Fruit fly (Drosophila melanogaster) whole organism, pupa: ENCODE measurements around the gene Trmt61.

Experiments
- CG10348 ChIP-seq: fragments of 200-800 bp; sonication (Bioruptor generic); IDR thresholded peaks from 2 replicates; pipeline ENCODE4 v1.3.6; 2022; ENCODE audit warnings: missing biosample characterization, missing genetic modification characterization
- CG12605 ChIP-seq: fragments of 200-800 bp; sonication (Bioruptor generic); IDR thresholded peaks from 2 replicates; pipeline ENCODE4 v1.3.6; 2022; ENCODE audit warnings: missing biosample characterization, missing genetic modification characterization
- CG13204 ChIP-seq: fragments of 200-800 bp; sonication (Bioruptor generic); optimal IDR thresholded peaks from 2 replicates; lab custom pipeline; 2018; ENCODE audit warnings: missing biosample characterization, mild to moderate bottlenecking, missing genetic modification characterization, moderate library complexity
- CG14655 ChIP-seq: fragments of 200-800 bp; sonication (Bioruptor generic); optimal IDR thresholded peaks from 3 replicates; lab custom pipeline; 2017; ENCODE audit warnings: mild to moderate bottlenecking, missing biosample characterization, missing genetic modification reagents, missing genetic modification characterization
- CG15710 ChIP-seq: fragments of 200-800 bp; sonication (Bioruptor generic); optimal IDR thresholded peaks from 2 replicates; lab custom pipeline; 2018; ENCODE audit warnings: missing biosample characterization, mild to moderate bottlenecking, missing genetic modification characterization, moderate library complexity
- CG17806 ChIP-seq: fragments of 200-800 bp; sonication (Bioruptor generic); optimal IDR thresholded peaks from 2 replicates; lab custom pipeline; 2018; ENCODE audit warnings: missing biosample characterization, mild to moderate bottlenecking, missing genetic modification characterization, moderate library complexity
- CG32121 ChIP-seq: fragments of 200-800 bp; sonication (Bioruptor generic); IDR thresholded peaks from 2 replicates; pipeline ENCODE4 v1.3.6; 2022; ENCODE audit warnings: missing biosample characterization, missing genetic modification characterization
- CG34367 ChIP-seq: fragments of 200-800 bp; sonication (Bioruptor generic); optimal IDR thresholded peaks from 2 replicates; lab custom pipeline; 2018; ENCODE audit warnings: missing biosample characterization, mild to moderate bottlenecking, missing genetic modification characterization
- CG4496 ChIP-seq: fragments of 200-800 bp; sonication (Bioruptor generic); IDR thresholded peaks from 3 replicates; pipeline ENCODE4 v1.3.6; 2022; ENCODE audit warnings: missing biosample characterization, missing genetic modification characterization
- CG8159 ChIP-seq: fragments of 200-800 bp; sonication (Bioruptor generic); optimal IDR thresholded peaks from 3 replicates; lab custom pipeline; 2018; ENCODE audit warnings: missing biosample characterization, mild to moderate bottlenecking, missing genetic modification characterization, moderate library complexity
- CG8301 ChIP-seq: fragments of 200-800 bp; sonication (Bioruptor generic); optimal IDR thresholded peaks from 2 replicates; lab custom pipeline; 2018; ENCODE audit warnings: missing biosample characterization, mild to moderate bottlenecking, missing genetic modification characterization
- CG9948 ChIP-seq: fragments of 200-800 bp; sonication (Bioruptor generic); optimal IDR thresholded peaks from 2 replicates; lab custom pipeline; 2018; ENCODE audit warnings: missing biosample characterization, mild to moderate bottlenecking, missing genetic modification characterization, moderate library complexity
- D1 ChIP-seq: fragments of 200-800 bp; sonication (Bioruptor generic); optimal IDR thresholded peaks from 2 replicates; lab custom pipeline; 2018; ENCODE audit warnings: missing biosample characterization, mild to moderate bottlenecking, missing genetic modification characterization, moderate library complexity
- EcR ChIP-seq: fragments of 200-800 bp; sonication (Bioruptor generic); optimal IDR thresholded peaks from 3 replicates; lab custom pipeline; 2019; ENCODE audit warnings: missing biosample characterization, missing genetic modification characterization, mild to moderate bottlenecking, moderate library complexity, missing genetic modification reagents
- Ets98B ChIP-seq: fragments of 200-800 bp; sonication (Bioruptor generic); IDR thresholded peaks from 2 replicates; pipeline ENCODE4 v1.3.6; 2022; ENCODE audit warnings: missing biosample characterization, missing genetic modification characterization
- Pif1A ChIP-seq: fragments of 200-800 bp; sonication (Bioruptor generic); optimal IDR thresholded peaks from 3 replicates; lab custom pipeline; 2016; ENCODE audit warnings: missing biosample characterization, missing genetic modification characterization
- Pif1B ChIP-seq: fragments of 200-800 bp; sonication (Bioruptor generic); optimal IDR thresholded peaks from 3 replicates; lab custom pipeline; 2016; ENCODE audit warnings: missing biosample characterization, missing genetic modification characterization
- Snoo ChIP-seq: fragments of 200-800 bp; sonication (Bioruptor generic); optimal IDR thresholded peaks from 3 replicates; lab custom pipeline; 2017; ENCODE audit warnings: missing biosample characterization, mild to moderate bottlenecking, missing genetic modification characterization, inconsistent platforms
- fd96Ca ChIP-seq: fragments of 200-800 bp; sonication (Bioruptor generic); IDR thresholded peaks from 3 replicates; pipeline ENCODE4 v1.3.6; 2022; ENCODE audit warnings: missing biosample characterization, missing genetic modification characterization
- gl ChIP-seq: fragments of 200-800 bp; sonication (Bioruptor generic); optimal IDR thresholded peaks from 2 replicates; lab custom pipeline; 2018; ENCODE audit warnings: missing biosample characterization, mild to moderate bottlenecking, missing genetic modification characterization
- rn ChIP-seq: fragments of 200-800 bp; sonication (Bioruptor generic); IDR thresholded peaks from 2 replicates; pipeline ENCODE4 v1.3.6; 2022; ENCODE audit warnings: missing biosample characterization, missing genetic modification characterization

Trmt61 gene

dm6 chr3R:26037899-26038298 lies 21.4 kb upstream of the Trmt61 start:
- TF ChIP-seq CG34367 (tag; lab: Kevin White, UChicago) (no peak), fd96Ca (GFP tag; lab: Robert Waterston, UW) (no peak), CG12605 (GFP tag; lab: Robert Waterston, UW) (no peak), CG13204 (GFP tag; lab: Kevin White, UChicago) (no peak), CG10348 (GFP tag; lab: Robert Waterston, UW) (no peak), CG15710 (no peak), CG17806 (tag; lab: Kevin White, UChicago) (no peak), CG4496 (GFP tag; lab: Robert Waterston, UW) (no peak), CG14655 (GFP tag; lab: Kevin White, UChicago) (no peak), CG9948 (no peak), rn (GFP tag; lab: Robert Waterston, UW) (no peak), gl (tag; lab: Kevin White, UChicago) (no peak), Pif1A (GFP tag; lab: Kevin White, UChicago) (no peak), CG8159 (tag; lab: Kevin White, UChicago) (no peak)

DNA sequence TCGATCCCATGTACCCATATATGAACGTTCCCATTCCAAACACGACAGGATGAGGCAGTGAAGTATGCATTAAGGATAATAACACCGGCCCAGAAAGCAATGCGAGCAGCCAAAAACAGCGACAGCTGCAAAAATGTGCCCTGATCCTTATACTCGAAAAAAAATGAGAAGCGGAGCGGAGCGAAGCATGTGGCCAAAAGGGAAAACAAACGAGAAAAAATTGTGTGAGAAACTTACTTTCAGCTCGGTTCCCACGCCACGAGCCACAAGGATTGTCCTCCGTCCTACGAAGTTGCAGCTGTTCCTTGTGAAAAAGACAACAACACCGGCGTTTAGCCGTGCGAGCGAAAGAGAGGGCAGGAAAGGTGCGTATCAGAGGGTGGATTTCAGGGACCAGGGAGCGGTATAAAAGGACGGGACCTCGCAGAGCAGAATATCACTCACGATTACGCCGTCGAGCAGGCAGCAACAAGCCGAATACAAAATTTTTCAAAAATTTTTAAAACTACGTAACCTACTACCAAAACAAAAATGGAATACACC lies 19.4 kb upstream of the Trmt61 start:
- TF ChIP-seq CG34367 (tag; lab: Kevin White, UChicago) (no peak), fd96Ca (GFP tag; lab: Robert Waterston, UW) (no peak), Snoo (tag; lab: Kevin White, UChicago) (no peak), CG32121 (GFP tag; lab: Robert Waterston, UW) (no peak), CG4496 (GFP tag; lab: Robert Waterston, UW) (no peak), D1 (tag; lab: Kevin White, UChicago) (no peak), CG13204 (GFP tag; lab: Kevin White, UChicago) (no peak), CG15710 (no peak), Ets98B (GFP tag; lab: Robert Waterston, UW) (no peak), rn (GFP tag; lab: Robert Waterston, UW) (no peak), Pif1A (GFP tag; lab: Kevin White, UChicago) (no peak), CG10348 (GFP tag; lab: Robert Waterston, UW) (no peak), gl (tag; lab: Kevin White, UChicago) (no peak), CG12605 (GFP tag; lab: Robert Waterston, UW) (no peak), CG8159 (tag; lab: Kevin White, UChicago) (no peak)

DNA sequence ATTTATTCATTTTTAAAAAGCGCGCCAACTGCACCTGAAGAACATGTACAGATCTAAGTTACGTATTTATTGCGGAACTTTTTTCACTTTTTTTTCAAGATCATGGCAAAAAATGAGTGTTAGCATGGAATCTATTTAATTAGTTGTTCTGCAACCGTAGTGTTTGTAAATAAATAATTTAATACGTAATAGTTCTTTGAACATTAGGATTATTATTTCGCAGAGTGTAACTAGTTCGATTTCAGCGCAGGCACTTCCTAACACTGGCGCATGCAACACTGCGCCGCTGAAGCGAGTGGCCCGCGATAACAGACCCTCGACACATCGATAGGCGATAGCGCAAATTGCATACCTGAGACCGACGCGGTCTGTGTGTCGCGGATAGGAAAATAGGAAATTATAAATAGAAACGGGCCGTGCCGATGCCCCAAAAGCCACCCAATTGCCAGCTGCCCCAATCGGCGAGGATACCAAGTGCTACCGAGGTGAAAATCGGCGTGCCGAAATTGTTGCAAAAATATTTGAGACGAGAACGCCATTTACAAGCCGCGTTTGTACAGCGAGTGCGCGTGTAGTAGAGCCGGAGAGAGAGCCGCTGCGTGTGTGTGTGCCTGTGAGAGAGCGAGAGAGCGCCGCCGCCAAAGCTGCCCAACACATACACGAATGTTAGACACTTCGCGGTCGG lies 17.7 kb upstream of the Trmt61 start, which contains the start of gene gro:
TSS of gene gro (plus strand) at position 320 of the 685 bp plus-strand sequence.
- TF ChIP-seq CG12605 (GFP tag; lab: Robert Waterston, UW) (no peak), Snoo (tag; lab: Kevin White, UChicago) (peak; percentile 17), CG14655 (GFP tag; lab: Kevin White, UChicago) (peak; percentile 36), D1 (tag; lab: Kevin White, UChicago) (peak; percentile 57), CG13204 (GFP tag; lab: Kevin White, UChicago) (no peak), Pif1A (GFP tag; lab: Kevin White, UChicago) (peak; percentile 66), CG15710 (peak; percentile 38), CG34367 (tag; lab: Kevin White, UChicago) (no peak), EcR (GFP tag; lab: Kevin White, UChicago) (no peak), CG17806 (tag; lab: Kevin White, UChicago) (peak; percentile 51), CG32121 (GFP tag; lab: Robert Waterston, UW) (peak; percentile 51; the same call in 1 of the 2 replicates), CG4496 (GFP tag; lab: Robert Waterston, UW) (peak; percentile 75), Pif1B (GFP tag; lab: Kevin White, UChicago) (no peak), CG9948 (peak; percentile 40), CG10348 (GFP tag; lab: Robert Waterston, UW) (no peak), Ets98B (GFP tag; lab: Robert Waterston, UW) (peak; percentile 55), gl (tag; lab: Kevin White, UChicago) (no peak), CG8159 (tag; lab: Kevin White, UChicago) (peak; percentile 38), fd96Ca (GFP tag; lab: Robert Waterston, UW) (peak; percentile 47), CG8301 (peak; percentile 13), rn (GFP tag; lab: Robert Waterston, UW) (peak; percentile 70)

- TF ChIP-seq CG34367 (tag; lab: Kevin White, UChicago) (peak; percentile 93), Ets98B (GFP tag; lab: Robert Waterston, UW) (peak; percentile 99), CG14655 (GFP tag; lab: Kevin White, UChicago) (peak; percentile 97), EcR (GFP tag; lab: Kevin White, UChicago) (peak; percentile 17), Pif1B (GFP tag; lab: Kevin White, UChicago) (peak; percentile 94), CG9948 (peak; percentile 95), fd96Ca (GFP tag; lab: Robert Waterston, UW) (peak; percentile 99), CG8301 (peak; percentile 96), CG8159 (tag; lab: Kevin White, UChicago) (peak; percentile 93), Snoo (tag; lab: Kevin White, UChicago) (peak; percentile 95), CG32121 (GFP tag; lab: Robert Waterston, UW) (peak; percentile 98), CG10348 (GFP tag; lab: Robert Waterston, UW) (peak; percentile 91), CG12605 (GFP tag; lab: Robert Waterston, UW) (peak; percentile 96), gl (tag; lab: Kevin White, UChicago) (peak; percentile 84), CG4496 (GFP tag; lab: Robert Waterston, UW) (peak; percentile 99), Pif1A (GFP tag; lab: Kevin White, UChicago) (peak; percentile 98), CG13204 (GFP tag; lab: Kevin White, UChicago) (peak; percentile 77), CG17806 (tag; lab: Kevin White, UChicago) (peak; percentile 95), D1 (tag; lab: Kevin White, UChicago) (peak; percentile 59), CG15710 (peak; percentile 94), rn (GFP tag; lab: Robert Waterston, UW) (peak; percentile 97)
Observed at dm6 chr3R:26042131-26042885, 17.0 kb upstream of the Trmt61 start.
